Worm (Caenorhabditis elegans) whole organism, L4 larva: ENCODE results near the gene npr-2.

Source experiments
- F37D6.2 ChIP-seq: sonication (generic microtip); optimal IDR thresholded peaks from 2 replicates; lab custom pipeline; 2016; ENCODE audit warnings: mild to moderate bottlenecking, missing genetic modification characterization, missing compliant biosample characterization
- arid-1 ChIP-seq: fragments of 200-800 bp; sonication (Bioruptor generic); conservative IDR thresholded peaks from 2 replicates; pipeline ENCODE4 v1.3.6; 2022; ENCODE audit warnings: missing genetic modification reagents, missing genetic modification characterization, missing compliant biosample characterization
- ceh-44 ChIP-seq: fragments of 200-800 bp; sonication (Bioruptor generic); IDR thresholded peaks from 2 replicates; pipeline ENCODE4 v1.3.6; 2022; ENCODE audit warnings: missing genetic modification reagents, missing genetic modification characterization, missing compliant biosample characterization
- fos-1 ChIP-seq: fragments of 150-350 bp; optimal IDR thresholded peaks from 2 replicates; lab custom pipeline; 2014; ENCODE audit warnings: missing biosample characterization, missing genetic modification characterization
- lin-39 ChIP-seq: fragments of 150-350 bp; optimal IDR thresholded peaks from 2 replicates; lab custom pipeline; 2014; ENCODE audit warnings: missing biosample characterization, missing genetic modification reagents, missing genetic modification characterization
- lsy-2 ChIP-seq, 2 experiments: fragments of 150-350 bp in 1 of 2; sonication (generic microtip) in 1 of 2; optimal IDR thresholded peaks; 2 replicates each; lab custom pipeline; 2014 to 2017; ENCODE audit warnings: missing biosample characterization in 2 of 2, missing genetic modification characterization in 2 of 2
- mdt-29 ChIP-seq: fragments of 200-800 bp; sonication (Bioruptor generic); IDR thresholded peaks from 2 replicates; pipeline ENCODE4 v1.3.6; 2022; ENCODE audit warnings: missing genetic modification reagents, missing genetic modification characterization, missing compliant biosample characterization
- mep-1 ChIP-seq: fragments of 150-350 bp; sonication (generic microtip); optimal IDR thresholded peaks from 3 replicates; lab custom pipeline; 2014; ENCODE audit warnings: missing biosample characterization, missing genetic modification characterization
- nhr-102 ChIP-seq: sonication (generic microtip); optimal IDR thresholded peaks from 2 replicates; lab custom pipeline; 2016; ENCODE audit warnings: mild to moderate bottlenecking, missing genetic modification characterization, moderate library complexity, missing compliant biosample characterization
- nhr-28 ChIP-seq: fragments of 150-350 bp; optimal IDR thresholded peaks from 2 replicates; lab custom pipeline; 2014; ENCODE audit warnings: missing biosample characterization, missing genetic modification characterization
- nhr-76 ChIP-seq: fragments of 150-350 bp; optimal IDR thresholded peaks from 2 replicates; lab custom pipeline; 2014; ENCODE audit warnings: missing biosample characterization, missing genetic modification characterization

DNA sequence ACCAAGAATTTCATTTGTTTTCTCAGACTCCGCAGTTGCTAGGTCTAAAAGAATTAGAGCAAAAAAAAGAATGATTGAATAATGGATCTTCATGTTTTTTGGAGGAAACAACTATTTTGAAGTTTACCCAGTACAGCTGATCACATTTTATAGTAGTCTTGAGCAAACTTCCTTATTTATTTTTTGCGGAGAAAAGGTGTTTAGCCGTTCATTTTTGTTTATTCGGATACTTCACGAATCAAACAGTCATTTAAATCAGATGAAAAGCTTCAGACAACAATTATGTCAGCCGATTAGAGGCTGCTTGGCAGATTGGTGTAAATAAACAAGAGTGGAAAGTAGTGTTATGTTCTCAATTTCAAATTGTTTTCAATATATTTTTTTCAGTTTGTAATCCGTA is 44.4 kb upstream of the npr-2 start, which contains the start of gene W09C2.8:
- TF ChIP-seq nhr-28 (tag; lab: Kevin White, UChicago) (no peak), nhr-102 (no peak), F37D6.2 (no peak), fos-1 (tag; lab: Kevin White, UChicago) (no peak), lsy-2 (tag; optimal IDR thresholded peaks at IDR 0.05; lab: Kevin White, UChicago) (no peak), mdt-29 (no peak), arid-1 (GFP tag; lab: Robert Waterston, UW) (no peak), nhr-76 (tag; lab: Kevin White, UChicago) (no peak), lin-39 (tag; lab: Kevin White, UChicago) (no peak), mep-1 (tag; lab: Kevin White, UChicago) (no peak), ceh-44 (GFP tag; lab: Robert Waterston, UW) (no peak)
